6 fruit fly cellular contexts compared by ENCODE assay signal in genomic region chr3L:20309758-20310733, dm6.
A peak's percentile ranks its signal among the peaks of the same experiment; 100 is the strongest.
TF ChIP-seq lines count a peak whose summit lies in the region.

No protein-coding gene starts in this region.

- peak; percentile 38 to 43 for TF ChIP-seq CTCF in S2 (optimal IDR thresholded peaks at IDR 0.05; lab: Kevin White, UChicago)
- TF ChIP-seq CTCF in whole organism, embryonic (GFP tag; optimal IDR thresholded peaks at IDR 0.05; lab: Kevin White, UChicago): peak; percentile 38

TF ChIP-seq in Kc167, 6 proteins besides CTCF, POLR2A, EP300 and RAD21:
- TF ChIP-seq insv (optimal IDR thresholded peaks at IDR 0.05; lab: Kevin White, UChicago) (peak; percentile 7), psq (optimal IDR thresholded peaks at IDR 0.05; lab: Kevin White, UChicago) (no peak)

TF ChIP-seq in whole organism, adult, 20 proteins besides CTCF, POLR2A, EP300 and RAD21:
- TF ChIP-seq CG7101 (tag; optimal IDR thresholded peaks at IDR 0.05; lab: Kevin White, UChicago) (peak; percentile 53), Hr96 (GFP tag; optimal IDR thresholded peaks at IDR 0.05; lab: Kevin White, UChicago) (no peak), pad (GFP tag; optimal IDR thresholded peaks at IDR 0.05; lab: Kevin White, UChicago) (peak; percentile 68), tj (GFP tag; optimal IDR thresholded peaks at IDR 0.05; lab: Kevin White, UChicago) (no peak), CG14711 (tag; optimal IDR thresholded peaks at IDR 0.05; lab: Kevin White, UChicago) (peak; percentile 44), toe (GFP tag; optimal IDR thresholded peaks at IDR 0.05; lab: Kevin White, UChicago) (no peak), CG12768 (GFP tag; optimal IDR thresholded peaks at IDR 0.05; lab: Kevin White, UChicago) (no peak), bab1 (GFP tag; optimal IDR thresholded peaks at IDR 0.05; lab: Kevin White, UChicago) (peak; percentile 66), kay (GFP tag; lab: Kevin White, UChicago; ENCODE audit: borderline replicate concordance) (no peak), Crg-1 (GFP tag; optimal IDR thresholded peaks at IDR 0.05; lab: Kevin White, UChicago) (peak; percentile 73), Clk (GFP tag; optimal IDR thresholded peaks at IDR 0.05; lab: Kevin White, UChicago) (no peak), CG5204 (GFP tag; optimal IDR thresholded peaks at IDR 0.05; lab: Kevin White, UChicago) (no peak), CG1620 (GFP tag; optimal IDR thresholded peaks at IDR 0.05; lab: Kevin White, UChicago) (peak; percentile 77), CG7045 (GFP tag; optimal IDR thresholded peaks at IDR 0.05; lab: Kevin White, UChicago) (no peak), CG33017 (tag; optimal IDR thresholded peaks at IDR 0.05; lab: Kevin White, UChicago) (no peak), cnc (optimal IDR thresholded peaks at IDR 0.05; lab: Kevin White, UChicago) (no peak), ovo (GFP tag; optimal IDR thresholded peaks at IDR 0.05; lab: Kevin White, UChicago) (peak; percentile 5), CG11617 (GFP tag; optimal IDR thresholded peaks at IDR 0.05; lab: Kevin White, UChicago) (no peak), cic (GFP tag; optimal IDR thresholded peaks at IDR 0.05; lab: Kevin White, UChicago) (no peak), Mnt (GFP tag; optimal IDR thresholded peaks at IDR 0.05; lab: Kevin White, UChicago) (peak; percentile 20)

TF ChIP-seq in whole organism, embryonic, 481 proteins besides CTCF, POLR2A, EP300 and RAD21 (continues in another document):
- TF ChIP-seq oc (tag; optimal IDR thresholded peaks at IDR 0.05; lab: Kevin White, UChicago) (no peak), onecut (GFP tag; IDR thresholded peaks at IDR 0.05; lab: Robert Waterston, UW) (peak; percentile 60), CG11398 (GFP tag; optimal IDR thresholded peaks at IDR 0.05; lab: Kevin White, UChicago) (no peak), cato (GFP tag; optimal IDR thresholded peaks at IDR 0.05; lab: Kevin White, UChicago; ENCODE audit: borderline replicate concordance) (no peak), vfl (GFP tag; optimal IDR thresholded peaks at IDR 0.05; lab: Kevin White, UChicago) (peak; percentile 55), cas (GFP tag; IDR thresholded peaks at IDR 0.05; lab: Robert Waterston, UW) (0 out of 2 replicates have a peak, but pooled peaks have one; percentile 22), schlank (tag; optimal IDR thresholded peaks at IDR 0.05; lab: Kevin White, UChicago) (no peak), CG2712 (tag; optimal IDR thresholded peaks at IDR 0.05; lab: Kevin White, UChicago) (peak; percentile 50), da (GFP tag; optimal IDR thresholded peaks at IDR 0.05; lab: Kevin White, UChicago) (peak; percentile 28), CG9797 (GFP tag; optimal IDR thresholded peaks at IDR 0.05; lab: Kevin White, UChicago) (peak; percentile 98), Jarid2 (GFP tag; optimal IDR thresholded peaks at IDR 0.05; lab: Kevin White, UChicago) (no peak), CG3838 (GFP tag; optimal IDR thresholded peaks at IDR 0.05; lab: Kevin White, UChicago) (no peak), mld (GFP tag; IDR thresholded peaks at IDR 0.05; lab: Robert Waterston, UW; ENCODE audit: partially characterized antibody) (peak; percentile 57; the same call in 1 of the 3 replicates), so (GFP tag; IDR thresholded peaks at IDR 0.05; lab: Robert Waterston, UW) (no peak), bsh (GFP tag; optimal IDR thresholded peaks at IDR 0.05; lab: Kevin White, UChicago) (peak in 1 of 2 experiments; percentile 14), CG12071 (GFP tag; optimal IDR thresholded peaks at IDR 0.05; lab: Kevin White, UChicago) (no peak), lov (optimal IDR thresholded peaks at IDR 0.05; lab: Kevin White, UChicago) (no peak), lov (GFP tag; IDR thresholded peaks at IDR 0.05; lab: Robert Waterston, UW) (no peak), pho (GFP tag; optimal IDR thresholded peaks at IDR 0.05; lab: Kevin White, UChicago) (peak; percentile 61), ci (GFP tag; IDR thresholded peaks at IDR 0.05; lab: Robert Waterston, UW) (no peak), Vsx1 (GFP tag; optimal IDR thresholded peaks at IDR 0.05; lab: Kevin White, UChicago) (no peak), tgo (GFP tag; IDR thresholded peaks at IDR 0.05; lab: Robert Waterston, UW) (no peak), sens-2 (GFP tag; IDR thresholded peaks at IDR 0.05; lab: Robert Waterston, UW) (no peak), Usf (GFP tag; optimal IDR thresholded peaks at IDR 0.05; lab: Kevin White, UChicago) (no peak)

TF ChIP-seq in whole organism, prepupa, 60 proteins besides CTCF, POLR2A, EP300 and RAD21:
- TF ChIP-seq CG10669 (GFP tag; optimal IDR thresholded peaks at IDR 0.05; lab: Kevin White, UChicago) (no peak), net (GFP tag; optimal IDR thresholded peaks at IDR 0.05; lab: Kevin White, UChicago) (no peak), CG34406 (GFP tag; optimal IDR thresholded peaks at IDR 0.05; lab: Kevin White, UChicago) (no peak), CG1621 (tag; optimal IDR thresholded peaks at IDR 0.05; lab: Kevin White, UChicago) (peak; percentile 80), dac (GFP tag; optimal IDR thresholded peaks at IDR 0.05; lab: Kevin White, UChicago) (no peak), achi (GFP tag; optimal IDR thresholded peaks at IDR 0.05; lab: Kevin White, UChicago) (peak; percentile 63), Met (GFP tag; optimal IDR thresholded peaks at IDR 0.05; lab: Kevin White, UChicago) (no peak), topi (GFP tag; optimal IDR thresholded peaks at IDR 0.05; lab: Kevin White, UChicago) (peak; percentile 23), Sox14 (GFP tag; optimal IDR thresholded peaks at IDR 0.05; lab: Kevin White, UChicago) (peak; percentile 47), svp (GFP tag; lab: Kevin White, UChicago) (no peak), esn (GFP tag; optimal IDR thresholded peaks at IDR 0.05; lab: Kevin White, UChicago) (peak; percentile 33), cyc (GFP tag; optimal IDR thresholded peaks at IDR 0.05; lab: Kevin White, UChicago) (peak; percentile 36), CG3032 (tag; optimal IDR thresholded peaks at IDR 0.05; lab: Kevin White, UChicago) (peak; percentile 11), Hr4 (GFP tag; optimal IDR thresholded peaks at IDR 0.05; lab: Kevin White, UChicago) (no peak), Sox102F (GFP tag; optimal IDR thresholded peaks at IDR 0.05; lab: Kevin White, UChicago) (no peak), lz (GFP tag; optimal IDR thresholded peaks at IDR 0.05; lab: Kevin White, UChicago) (peak; percentile 19), CG6854 (GFP tag; optimal IDR thresholded peaks at IDR 0.05; lab: Kevin White, UChicago) (no peak), fd85E (GFP tag; optimal IDR thresholded peaks at IDR 0.05; lab: Kevin White, UChicago) (no peak), CG31627 (GFP tag; optimal IDR thresholded peaks at IDR 0.05; lab: Kevin White, UChicago) (peak; percentile 27), Eip78C (GFP tag; lab: Kevin White, UChicago) (peak; percentile 61), CG3919 (GFP tag; optimal IDR thresholded peaks at IDR 0.05; lab: Kevin White, UChicago) (no peak)

TF ChIP-seq in whole organism, wandering third instar larva, 38 proteins besides CTCF, POLR2A, EP300 and RAD21:
- peak; percentile 66 for TF ChIP-seq rgr (GFP tag; optimal IDR thresholded peaks at IDR 0.05; lab: Kevin White, UChicago)
- no peak for TF ChIP-seq Jra (GFP tag; optimal IDR thresholded peaks at IDR 0.05; lab: Kevin White, UChicago)
- TF ChIP-seq Hr83 (GFP tag; optimal IDR thresholded peaks at IDR 0.05; lab: Kevin White, UChicago; ENCODE audit: poor library complexity, severe bottlenecking): peak; percentile 38
- TF ChIP-seq usp (GFP tag; optimal IDR thresholded peaks at IDR 0.05; lab: Kevin White, UChicago): no peak
- peak; percentile 23 for TF ChIP-seq HLH106 (tag; optimal IDR thresholded peaks at IDR 0.05; lab: Kevin White, UChicago)
- TF ChIP-seq lola (GFP tag; optimal IDR thresholded peaks at IDR 0.05; lab: Kevin White, UChicago): no peak
- TF ChIP-seq h (GFP tag; optimal IDR thresholded peaks at IDR 0.05; lab: Kevin White, UChicago): no peak
- TF ChIP-seq Abd-B (GFP tag; optimal IDR thresholded peaks at IDR 0.05; lab: Kevin White, UChicago): no peak
- TF ChIP-seq dl (GFP tag; optimal IDR thresholded peaks at IDR 0.05; lab: Kevin White, UChicago; ENCODE audit: insufficient read depth in 1 of 2, partially characterized antibody in 2 of 2): peak in 1 of 2 experiments; percentile 19
- TF ChIP-seq tai (GFP tag; optimal IDR thresholded peaks at IDR 0.05; lab: Kevin White, UChicago): no peak
- TF ChIP-seq GATAd (GFP tag; optimal IDR thresholded peaks at IDR 0.05; lab: Kevin White, UChicago): no peak
- no peak for TF ChIP-seq Rel (GFP tag; optimal IDR thresholded peaks at IDR 0.05; lab: Kevin White, UChicago)
- TF ChIP-seq Rel (tag; optimal IDR thresholded peaks at IDR 0.05; lab: Kevin White, UChicago): peak; percentile 33
- peak in 1 of 2 experiments; percentile 53 for TF ChIP-seq foxo (GFP tag; optimal IDR thresholded peaks at IDR 0.05; lab: Kevin White, UChicago)
- TF ChIP-seq CG9705 (GFP tag; optimal IDR thresholded peaks at IDR 0.05; lab: Kevin White, UChicago): peak; percentile 18
- no peak for TF ChIP-seq jim (GFP tag; optimal IDR thresholded peaks at IDR 0.05; lab: Kevin White, UChicago)
- no peak for TF ChIP-seq Dfd (GFP tag; optimal IDR thresholded peaks at IDR 0.05; lab: Kevin White, UChicago)
- no peak for TF ChIP-seq sage (GFP tag; optimal IDR thresholded peaks at IDR 0.05; lab: Kevin White, UChicago)
- no peak for TF ChIP-seq Mio (GFP tag; optimal IDR thresholded peaks at IDR 0.05; lab: Kevin White, UChicago)
- TF ChIP-seq OdsH (GFP tag; optimal IDR thresholded peaks at IDR 0.05; lab: Kevin White, UChicago): no peak
- TF ChIP-seq Sp1 (GFP tag; optimal IDR thresholded peaks at IDR 0.05; lab: Kevin White, UChicago): no peak
- TF ChIP-seq N (GFP tag; optimal IDR thresholded peaks at IDR 0.05; lab: Kevin White, UChicago): no peak
- no peak for TF ChIP-seq CG32264 (GFP tag; optimal IDR thresholded peaks at IDR 0.05; lab: Kevin White, UChicago)
- peak; percentile 43 for TF ChIP-seq sv (GFP tag; optimal IDR thresholded peaks at IDR 0.05; lab: Kevin White, UChicago)
- TF ChIP-seq psq (GFP tag; optimal IDR thresholded peaks at IDR 0.05; lab: Kevin White, UChicago): peak; percentile 54
- TF ChIP-seq Myc (optimal IDR thresholded peaks at IDR 0.05; lab: Kevin White, UChicago): peak; percentile 39
- TF ChIP-seq Hnf4 (GFP tag; optimal IDR thresholded peaks at IDR 0.05; lab: Kevin White, UChicago): peak; percentile 57
